Fruit fly (Drosophila melanogaster) whole organism, embryonic: Measurements from ENCODE around the gene ND-39.

Source experiments
- CG15269 ChIP-seq: fragments of 200-800 bp; sonication (Bioruptor generic); optimal IDR thresholded peaks from 2 replicates; lab custom pipeline; 2018; ENCODE audit warnings: missing biosample characterization, mild to moderate bottlenecking, missing genetic modification characterization, moderate library complexity
- CG1529 ChIP-seq: fragments of 200-800 bp; sonication (Bioruptor generic); optimal IDR thresholded peaks from 3 replicates; lab custom pipeline; 2018; ENCODE audit warnings: missing biosample characterization, missing genetic modification characterization
- CG17186 ChIP-seq: fragments of 200-800 bp; sonication (Bioruptor generic); optimal IDR thresholded peaks from 3 replicates; lab custom pipeline; 2017; ENCODE audit warnings: missing biosample characterization, missing genetic modification reagents, missing genetic modification characterization
- CG2678 ChIP-seq: fragments of 200-800 bp; sonication (Bioruptor generic); optimal IDR thresholded peaks from 3 replicates; lab custom pipeline; 2019; ENCODE audit warnings: missing biosample characterization, mild to moderate bottlenecking, missing genetic modification characterization, moderate library complexity
- CG32532 ChIP-seq: fragments of 200-800 bp; sonication (Bioruptor generic); IDR thresholded peaks from 2 replicates; pipeline ENCODE4 v1.3.6; 2022; ENCODE audit warnings: missing biosample characterization, missing genetic modification characterization
- CG33213 ChIP-seq: fragments of 200-800 bp; sonication (Bioruptor generic); optimal IDR thresholded peaks from 3 replicates; lab custom pipeline; 2016; ENCODE audit warnings: missing biosample characterization, missing genetic modification characterization
- CG3838 ChIP-seq: fragments of 200-800 bp; sonication (Bioruptor generic); optimal IDR thresholded peaks from 3 replicates; lab custom pipeline; 2016; ENCODE audit warnings: missing biosample characterization, missing genetic modification characterization
- CG3847 ChIP-seq: fragments of 200-800 bp; sonication (Bioruptor generic); IDR thresholded peaks from 2 replicates; pipeline ENCODE4 v1.3.6; 2022; ENCODE audit warnings: missing biosample characterization, missing genetic modification characterization
- CG5953 ChIP-seq: fragments of 200-800 bp; sonication (Bioruptor generic); IDR thresholded peaks from 2 replicates; pipeline ENCODE4 v1.3.6; 2022; ENCODE audit warnings: missing biosample characterization, missing genetic modification characterization
- CG9797 ChIP-seq: fragments of 200-800 bp; sonication (Bioruptor generic); optimal IDR thresholded peaks from 3 replicates; lab custom pipeline; 2018; ENCODE audit warnings: missing biosample characterization, mild to moderate bottlenecking, missing genetic modification characterization
- CG9817 ChIP-seq: fragments of 200-800 bp; sonication (Bioruptor generic); optimal IDR thresholded peaks from 2 replicates; lab custom pipeline; 2018; ENCODE audit warnings: missing biosample characterization, mild to moderate bottlenecking, missing genetic modification characterization, moderate library complexity
- CG9876 ChIP-seq: fragments of 200-800 bp; sonication (Bioruptor generic); optimal IDR thresholded peaks from 2 replicates; lab custom pipeline; 2016; ENCODE audit warnings: missing biosample characterization, missing genetic modification characterization
- Chrac-16 ChIP-seq: fragments of 200-800 bp; sonication (Bioruptor generic); optimal IDR thresholded peaks from 3 replicates; lab custom pipeline; 2016; ENCODE audit warnings: missing biosample characterization, missing genetic modification characterization
- D19B ChIP-seq: fragments of 200-800 bp; sonication (Bioruptor generic); optimal IDR thresholded peaks from 2 replicates; lab custom pipeline; 2017; ENCODE audit warnings: missing biosample characterization, mild to moderate bottlenecking, missing genetic modification characterization
- Drgx ChIP-seq: fragments of 200-800 bp; sonication (Bioruptor generic); IDR thresholded peaks from 2 replicates; pipeline ENCODE4 v1.3.6; 2022; ENCODE audit warnings: missing biosample characterization, missing genetic modification characterization
- Jarid2 ChIP-seq: fragments of 200-800 bp; sonication (Bioruptor generic); optimal IDR thresholded peaks from 3 replicates; lab custom pipeline; 2017; ENCODE audit warnings: mild to moderate bottlenecking, missing biosample characterization, missing genetic modification reagents, missing genetic modification characterization
- Lim3 ChIP-seq: fragments of 200-800 bp; sonication (Bioruptor generic); IDR thresholded peaks from 2 replicates; pipeline ENCODE4 v1.3.6; 2022; ENCODE audit warnings: missing biosample characterization, missing genetic modification characterization
- Opbp ChIP-seq: fragments of 200-800 bp; sonication (Bioruptor generic); IDR thresholded peaks from 3 replicates; pipeline ENCODE4 v1.3.6; 2022; ENCODE audit warnings: missing biosample characterization, missing genetic modification characterization; ENCODE audit not compliant: partially characterized antibody
- Side ChIP-seq: fragments of 200-800 bp; sonication (Bioruptor generic); optimal IDR thresholded peaks from 2 replicates; lab custom pipeline; 2016; ENCODE audit warnings: missing biosample characterization, missing genetic modification characterization
- Six4 ChIP-seq: fragments of 200-800 bp; sonication (Bioruptor generic); optimal IDR thresholded peaks from 2 replicates; lab custom pipeline; 2016; ENCODE audit warnings: missing biosample characterization, missing genetic modification characterization
- bab2 ChIP-seq: fragments of 200-800 bp; sonication (Bioruptor generic); optimal IDR thresholded peaks from 2 replicates; lab custom pipeline; 2016; ENCODE audit warnings: missing biosample characterization, missing genetic modification characterization
- btn ChIP-seq: fragments of 200-800 bp; sonication (Bioruptor generic); optimal IDR thresholded peaks from 2 replicates; lab custom pipeline; 2016; ENCODE audit warnings: missing biosample characterization, missing genetic modification characterization
- crc ChIP-seq: fragments of 200-800 bp; sonication (Bioruptor generic); optimal IDR thresholded peaks from 2 replicates; lab custom pipeline; 2016; ENCODE audit warnings: missing biosample characterization, missing genetic modification characterization
- dati ChIP-seq: fragments of 200-800 bp; sonication (Bioruptor generic); IDR thresholded peaks from 2 replicates; pipeline ENCODE4 v1.3.6; 2022; ENCODE audit warnings: missing biosample characterization, missing genetic modification characterization
- ewg ChIP-seq: fragments of 200-800 bp; sonication (Bioruptor generic); optimal IDR thresholded peaks from 3 replicates; lab custom pipeline; 2017; ENCODE audit warnings: mild to moderate bottlenecking, missing biosample characterization, missing genetic modification reagents, missing genetic modification characterization
- fd64A ChIP-seq: fragments of 200-800 bp; sonication (Bioruptor generic); optimal IDR thresholded peaks from 3 replicates; lab custom pipeline; 2018; ENCODE audit warnings: missing biosample characterization, mild to moderate bottlenecking, missing genetic modification characterization
- gcm ChIP-seq: fragments of 200-800 bp; sonication (Bioruptor generic); optimal IDR thresholded peaks from 2 replicates; lab custom pipeline; 2019; ENCODE audit warnings: missing biosample characterization, mild to moderate bottlenecking, missing genetic modification characterization, moderate library complexity
- hb ChIP-seq: fragments of 200-800 bp; sonication (Bioruptor generic); IDR thresholded peaks from 3 replicates; pipeline ENCODE4 v1.3.6; 2022; ENCODE audit warnings: missing biosample characterization, missing genetic modification characterization; ENCODE audit not compliant: partially characterized antibody
- jigr1 ChIP-seq: fragments of 200-800 bp; sonication (Bioruptor generic); IDR thresholded peaks from 3 replicates; pipeline ENCODE4 v1.3.6; 2022; ENCODE audit warnings: missing biosample characterization, missing genetic modification characterization
- knrl ChIP-seq: fragments of 200-800 bp; sonication (Bioruptor generic); IDR thresholded peaks from 3 replicates; pipeline ENCODE4 v1.3.6; 2022; ENCODE audit warnings: missing biosample characterization, missing genetic modification characterization; ENCODE audit not compliant: partially characterized antibody
- lbe ChIP-seq: fragments of 200-800 bp; sonication (Bioruptor generic); optimal IDR thresholded peaks from 2 replicates; lab custom pipeline; 2016; ENCODE audit warnings: missing biosample characterization, mild to moderate bottlenecking, missing genetic modification characterization
- lmd ChIP-seq: fragments of 200-800 bp; sonication (Bioruptor generic); IDR thresholded peaks from 2 replicates; pipeline ENCODE4 v1.3.6; 2022; ENCODE audit warnings: missing biosample characterization, missing genetic modification characterization
- luna ChIP-seq: fragments of 200-800 bp; sonication (Bioruptor generic); optimal IDR thresholded peaks from 2 replicates; lab custom pipeline; 2016; ENCODE audit warnings: missing biosample characterization, missing genetic modification characterization
- mam ChIP-seq: fragments of 200-800 bp; sonication (Bioruptor generic); optimal IDR thresholded peaks from 3 replicates; lab custom pipeline; 2016; ENCODE audit warnings: missing biosample characterization, missing genetic modification characterization
- nmo ChIP-seq: fragments of 200-800 bp; sonication (Bioruptor generic); optimal IDR thresholded peaks from 2 replicates; lab custom pipeline; 2018; ENCODE audit warnings: missing biosample characterization, mild to moderate bottlenecking, missing genetic modification characterization, moderate library complexity
- onecut ChIP-seq: fragments of 200-800 bp; sonication (Bioruptor generic); IDR thresholded peaks from 2 replicates; pipeline ENCODE4 v1.3.6; 2022; ENCODE audit warnings: missing biosample characterization, missing genetic modification characterization
- pfk ChIP-seq: fragments of 200-800 bp; sonication (Bioruptor generic); optimal IDR thresholded peaks from 2 replicates; lab custom pipeline; 2018; ENCODE audit warnings: missing biosample characterization, mild to moderate bottlenecking, missing genetic modification characterization, moderate library complexity
- pho ChIP-seq: fragments of 200-800 bp; sonication (Bioruptor generic); optimal IDR thresholded peaks from 2 replicates; lab custom pipeline; 2016; ENCODE audit warnings: missing biosample characterization, missing genetic modification characterization
- pnt ChIP-seq: fragments of 200-800 bp; sonication (Bioruptor generic); optimal IDR thresholded peaks from 3 replicates; lab custom pipeline; 2016; ENCODE audit warnings: missing biosample characterization, missing genetic modification characterization
- pum ChIP-seq: fragments of 200-800 bp; sonication (Bioruptor generic); optimal IDR thresholded peaks from 2 replicates; lab custom pipeline; 2016; ENCODE audit warnings: missing biosample characterization, missing genetic modification characterization
- salm ChIP-seq: fragments of 200-800 bp; sonication (Bioruptor generic); optimal IDR thresholded peaks from 2 replicates; lab custom pipeline; 2018; ENCODE audit warnings: missing biosample characterization, mild to moderate bottlenecking, missing genetic modification characterization
- sc ChIP-seq, 3 experiments: fragments of >200 bp in 2 of 3; fragments of 200-800 bp in 1 of 3; sonication (Bioruptor generic) in 1 of 3; optimal IDR thresholded peaks; 2 replicates in 2 of 3; 3 replicates in 1 of 3; lab custom pipeline; 2017; ENCODE audit warnings: mild to moderate bottlenecking in 1 of 3, missing biosample characterization in 1 of 3, missing genetic modification characterization in 1 of 3, missing genetic modification reagents in 1 of 3
- sisA ChIP-seq: fragments of 200-800 bp; sonication (Bioruptor generic); IDR thresholded peaks from 2 replicates; pipeline ENCODE4 v1.3.6; 2022; ENCODE audit warnings: missing biosample characterization, missing genetic modification characterization
- sr ChIP-seq: fragments of 200-800 bp; sonication (Bioruptor generic); IDR thresholded peaks from 3 replicates; pipeline ENCODE4 v1.3.6; 2022; ENCODE audit warnings: missing biosample characterization, missing genetic modification characterization
- sug ChIP-seq: fragments of 200-800 bp; optimal IDR thresholded peaks from 2 replicates; lab custom pipeline; 2019; ENCODE audit warnings: missing biosample characterization, mild to moderate bottlenecking, missing genetic modification characterization, moderate library complexity
- tin ChIP-seq: fragments of 200-800 bp; sonication (Bioruptor generic); optimal IDR thresholded peaks from 3 replicates; lab custom pipeline; 2016; ENCODE audit warnings: missing biosample characterization, missing genetic modification characterization
- tio ChIP-seq: fragments of 200-800 bp; sonication (Bioruptor generic); optimal IDR thresholded peaks from 2 replicates; lab custom pipeline; 2017; ENCODE audit warnings: missing biosample characterization, missing genetic modification characterization, inconsistent platforms
- tna ChIP-seq: fragments of 200-800 bp; sonication (Bioruptor generic); IDR thresholded peaks from 2 replicates; pipeline ENCODE4 v1.3.6; 2022; ENCODE audit warnings: missing biosample characterization, missing genetic modification characterization; ENCODE audit not compliant: partially characterized antibody
- trh ChIP-seq: fragments of 200-800 bp; sonication (Bioruptor generic); optimal IDR thresholded peaks from 2 replicates; lab custom pipeline; 2016; ENCODE audit warnings: missing biosample characterization, missing genetic modification characterization

Gene ND-39

dm6 chr3L:20473021-20473799, 18.7 kb upstream of the ND-39 start, which contains the start of the genes CG32428 and CG5969 (continued):
- TF ChIP-seq tna (GFP tag; lab: Robert Waterston, UW) (no peak), sc (optimal IDR thresholded peaks at IDR 0.05; lab: Kevin White, UChicago) (no peak), sc (GFP tag; optimal IDR thresholded peaks at IDR 0.05; lab: Kevin White, UChicago) (no peak), lbe (peak; percentile 54), CG33213 (GFP tag; lab: Kevin White, UChicago) (no peak), onecut (GFP tag; lab: Robert Waterston, UW) (peak; percentile 22; the same call in 1 of the 2 replicates), tio (GFP tag; lab: Kevin White, UChicago) (no peak), Drgx (GFP tag; lab: Robert Waterston, UW) (peak; percentile 84), trh (no peak), knrl (no peak), bab2 (GFP tag; lab: Kevin White, UChicago) (no peak), CG3847 (GFP tag; lab: Robert Waterston, UW) (peak; percentile 71), Opbp (GFP tag; lab: Robert Waterston, UW) (0 out of 3 replicates have a peak, but pooled peaks have one; percentile 5), salm (no peak), Lim3 (GFP tag; lab: Robert Waterston, UW) (no peak), lmd (GFP tag; lab: Robert Waterston, UW) (peak; percentile 64), pfk (GFP tag; lab: Kevin White, UChicago) (no peak), CG5953 (GFP tag; lab: Robert Waterston, UW) (no peak), tin (GFP tag; lab: Kevin White, UChicago) (no peak), pnt (GFP tag; lab: Kevin White, UChicago) (no peak), CG32532 (GFP tag; lab: Robert Waterston, UW) (peak; percentile 84), sisA (GFP tag; lab: Robert Waterston, UW) (peak; percentile 37; the same call in 1 of the 2 replicates), luna (GFP tag; lab: Kevin White, UChicago) (no peak), CG9817 (tag; lab: Kevin White, UChicago) (peak; percentile 70), Chrac-16 (GFP tag; lab: Kevin White, UChicago) (peak; percentile 27), mam (GFP tag; lab: Kevin White, UChicago) (peak; percentile 43), gcm (GFP tag; lab: Kevin White, UChicago) (peak; percentile 32), CG2678 (peak; percentile 80), Jarid2 (peak; percentile 55), fd64A (no peak), CG9797 (peak; percentile 84), nmo (GFP tag; lab: Kevin White, UChicago) (peak; percentile 74), dati (no peak), pum (GFP tag; lab: Kevin White, UChicago) (peak; percentile 12), CG3838 (GFP tag; lab: Kevin White, UChicago) (no peak), btn (GFP tag; lab: Kevin White, UChicago) (no peak), CG17186 (GFP tag; lab: Kevin White, UChicago) (no peak), CG15269 (tag; lab: Kevin White, UChicago) (peak; percentile 70), CG9876 (GFP tag; lab: Kevin White, UChicago) (no peak), crc (GFP tag; lab: Kevin White, UChicago) (no peak), jigr1 (no peak), D19B (GFP tag; lab: Kevin White, UChicago) (peak; percentile 24), sr (GFP tag; lab: Robert Waterston, UW) (no peak), sug (tag; lab: Kevin White, UChicago) (peak; percentile 58), hb (GFP tag; lab: Robert Waterston, UW) (no peak), CG1529 (GFP tag; lab: Kevin White, UChicago) (no peak), ewg (GFP tag; lab: Kevin White, UChicago) (peak; percentile 36), Side (peak; percentile 6), Six4 (GFP tag; lab: Kevin White, UChicago) (peak; percentile 29), pho (no peak)
